Worm (Caenorhabditis elegans) whole organism, L1 larva: ENCODE measurements around the gene dhps-1.

ENCODE experiments used
- C04F5.9 ChIP-seq: sonication (generic microtip); optimal IDR thresholded peaks from 2 replicates; lab custom pipeline; 2016; ENCODE audit warnings: missing genetic modification characterization, missing compliant biosample characterization
- C16A3.4 ChIP-seq: fragments of 150-350 bp; optimal IDR thresholded peaks from 2 replicates; lab custom pipeline; 2014; ENCODE audit warnings: missing biosample characterization, missing genetic modification characterization
- alr-1 ChIP-seq: fragments of 200-800 bp; sonication (Bioruptor generic); optimal IDR thresholded peaks from 2 replicates; lab custom pipeline; 2018; ENCODE audit warnings: borderline replicate concordance, mild to moderate bottlenecking, missing genetic modification characterization, missing compliant biosample characterization
- aly-2 ChIP-seq: fragments of 150-350 bp; optimal IDR thresholded peaks from 2 replicates; lab custom pipeline; 2014; ENCODE audit warnings: missing biosample characterization, missing genetic modification characterization
- ama-1 ChIP-seq: fragments of 150-350 bp; optimal IDR thresholded peaks from 2 replicates; lab custom pipeline; 2014
- ceh-63 ChIP-seq: fragments of 200-800 bp; sonication (Bioruptor generic); optimal IDR thresholded peaks from 2 replicates; lab custom pipeline; 2018; ENCODE audit warnings: mild to moderate bottlenecking, missing genetic modification characterization, missing compliant biosample characterization
- ceh-8 ChIP-seq: fragments of 200-800 bp; sonication (Bioruptor generic); optimal IDR thresholded peaks from 2 replicates; lab custom pipeline; 2018; ENCODE audit warnings: mild to moderate bottlenecking, missing genetic modification characterization, moderate library complexity, missing compliant biosample characterization
- ceh-82 ChIP-seq, 3 experiments: fragments of 150-350 bp in 1 of 3; sonication (generic microtip) in 2 of 3; optimal IDR thresholded peaks; 2 replicates each; lab custom pipeline; 2014 to 2017; ENCODE audit warnings: missing biosample characterization in 3 of 3, missing genetic modification characterization in 3 of 3
- ces-1 ChIP-seq: fragments of 150-350 bp; optimal IDR thresholded peaks from 2 replicates; lab custom pipeline; 2014; ENCODE audit warnings: missing biosample characterization, missing genetic modification reagents, missing genetic modification characterization
- dpl-1 ChIP-seq, 3 experiments: fragments of 150-350 bp in 2 of 3; sonication (generic microtip) in 1 of 3; optimal IDR thresholded peaks; 2 replicates each; lab custom pipeline; 2014 to 2017; ENCODE audit warnings: missing biosample characterization in 3 of 3, missing genetic modification characterization in 3 of 3, missing genetic modification reagents in 3 of 3
- dsc-1 ChIP-seq: sonication (generic microtip); optimal IDR thresholded peaks from 2 replicates; lab custom pipeline; 2016; ENCODE audit warnings: mild to moderate bottlenecking, missing genetic modification characterization, missing compliant biosample characterization
- efl-1 ChIP-seq, 4 experiments: fragments of 150-350 bp; optimal IDR thresholded peaks in 3 of 4; peaks in 1 of 4; 1 replicate in 1 of 4; 2 replicates in 3 of 4; lab custom pipeline; 2014; ENCODE audit warnings: missing biosample characterization in 2 of 4, missing genetic modification characterization in 2 of 4, missing genetic modification reagents in 2 of 4
- egl-27 ChIP-seq, 2 experiments: fragments of 150-350 bp in 1 of 2; sonication (generic microtip); optimal IDR thresholded peaks; 3 replicates each; lab custom pipeline; 2017 to 2018; ENCODE audit warnings: missing biosample characterization in 2 of 2, missing genetic modification characterization in 2 of 2, missing genetic modification reagents in 2 of 2
- elt-2 ChIP-seq: sonication (generic microtip); optimal IDR thresholded peaks from 2 replicates; lab custom pipeline; 2016; ENCODE audit warnings: missing genetic modification characterization, mild to moderate bottlenecking, inconsistent platforms, missing compliant biosample characterization, missing genetic modification reagents
- fkh-10 ChIP-seq: sonication (generic microtip); optimal IDR thresholded peaks from 2 replicates; lab custom pipeline; 2017; ENCODE audit warnings: missing biosample characterization, missing genetic modification reagents, missing genetic modification characterization
- fkh-4 ChIP-seq: sonication (generic microtip); optimal IDR thresholded peaks from 2 replicates; lab custom pipeline; 2016; ENCODE audit warnings: missing compliant biosample characterization, missing genetic modification characterization, borderline replicate concordance
- fkh-8 ChIP-seq: sonication (generic microtip); optimal IDR thresholded peaks from 2 replicates; lab custom pipeline; 2016; ENCODE audit warnings: mild to moderate bottlenecking, missing genetic modification characterization, missing compliant biosample characterization
- fos-1 ChIP-seq: fragments of 150-350 bp; optimal IDR thresholded peaks from 2 replicates; lab custom pipeline; 2014; ENCODE audit warnings: missing biosample characterization, missing genetic modification characterization
- hlh-4 ChIP-seq: sonication (generic microtip); optimal IDR thresholded peaks from 2 replicates; lab custom pipeline; 2016; ENCODE audit warnings: mild to moderate bottlenecking, missing genetic modification characterization, missing compliant biosample characterization
- hpl-2 ChIP-seq: fragments of 150-350 bp; optimal IDR thresholded peaks from 2 replicates; lab custom pipeline; 2014; ENCODE audit warnings: missing biosample characterization, missing genetic modification reagents, missing genetic modification characterization
- lin-13 ChIP-seq: fragments of 150-350 bp; optimal IDR thresholded peaks from 2 replicates; lab custom pipeline; 2014; ENCODE audit warnings: missing biosample characterization, missing genetic modification reagents, missing genetic modification characterization
- lin-14 ChIP-seq: fragments of 200-800 bp; sonication (Bioruptor generic); optimal IDR thresholded peaks from 2 replicates; lab custom pipeline; 2018; ENCODE audit warnings: mild to moderate bottlenecking, missing genetic modification characterization, moderate library complexity, missing compliant biosample characterization
- lin-15B ChIP-seq: fragments of 150-350 bp; sonication (generic microtip); optimal IDR thresholded peaks from 3 replicates; lab custom pipeline; 2014; ENCODE audit warnings: missing biosample characterization, missing genetic modification characterization
- lin-39 ChIP-seq: fragments of 150-350 bp; optimal IDR thresholded peaks from 2 replicates; lab custom pipeline; 2014; ENCODE audit warnings: missing biosample characterization, missing genetic modification reagents, missing genetic modification characterization
- lir-3 ChIP-seq: sonication (generic microtip); optimal IDR thresholded peaks from 2 replicates; lab custom pipeline; 2016; ENCODE audit warnings: mild to moderate bottlenecking, missing genetic modification characterization, moderate library complexity, missing compliant biosample characterization; ENCODE audit not compliant: poor library complexity
- lsy-2 ChIP-seq, 2 experiments: fragments of 150-350 bp; optimal IDR thresholded peaks; 2 replicates each; lab custom pipeline; 2014; ENCODE audit warnings: missing biosample characterization in 2 of 2, missing genetic modification characterization in 2 of 2
- mab-9 ChIP-seq: fragments of 200-800 bp; sonication (Bioruptor generic); IDR thresholded peaks from 2 replicates; pipeline ENCODE4 v1.3.6; 2022; ENCODE audit warnings: missing genetic modification reagents, missing genetic modification characterization, missing compliant biosample characterization
- mdl-1 ChIP-seq, 2 experiments: fragments of 150-350 bp; optimal IDR thresholded peaks; 2 replicates each; lab custom pipeline; 2014 to 2017; ENCODE audit warnings: missing biosample characterization in 2 of 2, missing genetic modification characterization in 2 of 2, inconsistent platforms in 1 of 2
- mef-2 ChIP-seq: fragments of 150-350 bp; optimal IDR thresholded peaks from 2 replicates; lab custom pipeline; 2014; ENCODE audit warnings: missing biosample characterization, missing genetic modification characterization
- nhr-11 ChIP-seq: fragments of 150-350 bp; optimal IDR thresholded peaks from 2 replicates; lab custom pipeline; 2014; ENCODE audit warnings: missing biosample characterization, missing genetic modification characterization
- nhr-237 ChIP-seq: fragments of 150-350 bp; optimal IDR thresholded peaks from 2 replicates; lab custom pipeline; 2014; ENCODE audit warnings: missing biosample characterization, missing genetic modification characterization
- nhr-47 ChIP-seq: sonication (generic microtip); optimal IDR thresholded peaks from 2 replicates; lab custom pipeline; 2016; ENCODE audit warnings: mild to moderate bottlenecking, missing genetic modification characterization, moderate library complexity, missing compliant biosample characterization
- nhr-71 ChIP-seq: sonication (generic microtip); optimal IDR thresholded peaks from 2 replicates; lab custom pipeline; 2016; ENCODE audit warnings: mild to moderate bottlenecking, missing genetic modification characterization, moderate library complexity, missing compliant biosample characterization
- nhr-84 ChIP-seq: sonication (generic microtip); optimal IDR thresholded peaks from 2 replicates; lab custom pipeline; 2017; ENCODE audit warnings: missing biosample characterization, missing genetic modification characterization
- nhr-90 ChIP-seq: sonication (generic microtip); optimal IDR thresholded peaks from 2 replicates; lab custom pipeline; 2016; ENCODE audit warnings: mild to moderate bottlenecking, missing genetic modification characterization, missing compliant biosample characterization; ENCODE audit not compliant: poor library complexity
- pag-3 ChIP-seq: sonication (generic microtip); optimal IDR thresholded peaks from 2 replicates; lab custom pipeline; 2017; ENCODE audit warnings: missing genetic modification characterization, mild to moderate bottlenecking, missing compliant biosample characterization, antibody characterized with exemption, borderline replicate concordance; ENCODE audit not compliant: insufficient read depth
- pax-3 ChIP-seq: fragments of 200-800 bp; sonication (Bioruptor generic); optimal IDR thresholded peaks from 2 replicates; lab custom pipeline; 2018; ENCODE audit warnings: mild to moderate bottlenecking, missing genetic modification characterization, moderate library complexity, missing compliant biosample characterization
- pqm-1 ChIP-seq: sonication (generic microtip); optimal IDR thresholded peaks from 3 replicates; lab custom pipeline; 2017; ENCODE audit warnings: missing biosample characterization, missing genetic modification characterization
- snpc-4 ChIP-seq: fragments of 150-350 bp; optimal IDR thresholded peaks from 2 replicates; lab custom pipeline; 2014; ENCODE audit warnings: missing biosample characterization, missing genetic modification characterization
- snu-23 ChIP-seq: sonication (generic microtip); optimal IDR thresholded peaks from 2 replicates; lab custom pipeline; 2016; ENCODE audit warnings: missing genetic modification characterization, missing compliant biosample characterization
- sox-4 ChIP-seq: sonication (generic microtip); optimal IDR thresholded peaks from 2 replicates; lab custom pipeline; 2016; ENCODE audit warnings: missing genetic modification characterization, missing compliant biosample characterization
- sptf-1 ChIP-seq: fragments of 150-350 bp; optimal IDR thresholded peaks from 2 replicates; lab custom pipeline; 2014; ENCODE audit warnings: missing biosample characterization, missing genetic modification characterization
- sup-37 ChIP-seq: fragments of 200-800 bp; sonication (Bioruptor generic); optimal IDR thresholded peaks from 2 replicates; lab custom pipeline; 2018; ENCODE audit warnings: mild to moderate bottlenecking, missing genetic modification characterization, missing compliant biosample characterization
- tbx-2 ChIP-seq: sonication (generic microtip); optimal IDR thresholded peaks from 2 replicates; lab custom pipeline; 2016; ENCODE audit warnings: missing genetic modification characterization, missing compliant biosample characterization
- tlp-1 ChIP-seq: fragments of 150-350 bp; optimal IDR thresholded peaks from 2 replicates; lab custom pipeline; 2014; ENCODE audit warnings: missing biosample characterization, missing genetic modification characterization
- unc-130 ChIP-seq: fragments of 150-350 bp; optimal IDR thresholded peaks from 2 replicates; lab custom pipeline; 2017; ENCODE audit warnings: missing biosample characterization, missing genetic modification characterization, inconsistent platforms
- vab-15 ChIP-seq: sonication (generic microtip); optimal IDR thresholded peaks from 2 replicates; lab custom pipeline; 2017; ENCODE audit warnings: missing genotype, mild to moderate bottlenecking, missing genetic modification characterization, missing compliant biosample characterization
- xbp-1 ChIP-seq: sonication (generic microtip); optimal IDR thresholded peaks from 2 replicates; lab custom pipeline; 2016; ENCODE audit warnings: missing genetic modification characterization, missing compliant biosample characterization
- zag-1 ChIP-seq: fragments of 150-350 bp; optimal IDR thresholded peaks from 2 replicates; lab custom pipeline; 2014; ENCODE audit warnings: missing biosample characterization, missing genetic modification characterization
- zip-4 ChIP-seq: fragments of 200-800 bp; sonication (Bioruptor generic); optimal IDR thresholded peaks from 2 replicates; lab custom pipeline; 2018; ENCODE audit warnings: mild to moderate bottlenecking, missing genetic modification characterization, moderate library complexity, missing compliant biosample characterization
- ztf-11 ChIP-seq, 2 experiments: sonication (generic microtip); optimal IDR thresholded peaks; 2 replicates each; lab custom pipeline; 2016 to 2017; ENCODE audit warnings: missing genetic modification characterization in 2 of 2, missing biosample characterization in 1 of 2, missing compliant biosample characterization in 1 of 2
- ztf-4 ChIP-seq: fragments of 150-350 bp; optimal IDR thresholded peaks from 2 replicates; lab custom pipeline; 2014; ENCODE audit warnings: missing biosample characterization, missing genetic modification characterization

The dhps-1 gene

DNA sequence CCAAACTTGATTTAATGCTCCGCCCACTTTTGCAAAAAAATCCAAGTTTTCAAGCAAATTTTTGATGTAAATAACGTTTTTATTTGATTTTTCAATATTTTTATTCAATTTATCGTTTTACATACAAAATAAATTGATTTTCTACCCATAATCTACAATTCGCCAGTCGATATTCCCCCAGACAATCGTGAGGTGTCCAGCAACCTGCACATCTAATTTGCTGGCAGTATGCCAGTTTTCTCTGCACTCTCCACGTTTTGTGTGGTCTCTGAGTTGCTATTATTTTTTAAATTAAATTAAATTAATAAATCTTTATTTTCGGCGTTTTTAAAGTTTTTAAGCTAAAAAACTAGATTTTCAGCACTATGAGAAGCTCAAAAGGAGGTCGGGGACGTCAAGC lies 12.7 kb upstream of the dhps-1 start (continued):
- TF ChIP-seq nhr-237 (peak; percentile 57), alr-1 (no peak), mdl-1 (tag; optimal IDR thresholded peaks at IDR 0.05; lab: Kevin White, UChicago) (peak in 1 of 2 experiments; percentile 80), ceh-82 (tag; optimal IDR thresholded peaks at IDR 0.05; lab: Kevin White, UChicago) (peak; percentile 88 to 92 (median 90)), ama-1 (lab: Kevin White, UChicago) (no peak), lin-13 (peak; percentile 86), hpl-2 (GFP tag; lab: Kevin White, UChicago) (no peak), C04F5.9 (tag; lab: Kevin White, UChicago) (peak; percentile 73), xbp-1 (tag; lab: Kevin White, UChicago) (peak; percentile 92), mef-2 (tag; lab: Kevin White, UChicago) (peak; percentile 29), mab-9 (peak; percentile 80), sptf-1 (no peak), ces-1 (GFP tag; lab: Kevin White, UChicago) (peak; percentile 77), unc-130 (peak; percentile 95), nhr-71 (tag; lab: Kevin White, UChicago) (peak; percentile 94), hlh-4 (peak; percentile 61), snu-23 (GFP tag; lab: Kevin White, UChicago) (peak; percentile 90), lin-39 (tag; lab: Kevin White, UChicago) (peak; percentile 45), snpc-4 (no peak), pag-3 (no peak), aly-2 (no peak), fkh-4 (tag; lab: Kevin White, UChicago) (peak; percentile 53), zip-4 (GFP tag; lab: Kevin White, UChicago) (peak; percentile 67), nhr-84 (tag; lab: Kevin White, UChicago) (no peak), tbx-2 (tag; lab: Kevin White, UChicago) (peak; percentile 89), dsc-1 (peak; percentile 84), fos-1 (tag; lab: Kevin White, UChicago) (peak; percentile 66), pax-3 (peak; percentile 87), vab-15 (tag; lab: Kevin White, UChicago) (peak; percentile 77), dpl-1 (GFP tag; optimal IDR thresholded peaks at IDR 0.05; lab: Kevin White, UChicago) (peak; percentile 68 to 79 (median 79)), C16A3.4 (peak; percentile 81), sox-4 (tag; lab: Kevin White, UChicago) (peak; percentile 86), lsy-2 (tag; optimal IDR thresholded peaks at IDR 0.05; lab: Kevin White, UChicago) (peak; percentile 93 to 94), zag-1 (no peak), ztf-11 (tag; optimal IDR thresholded peaks at IDR 0.05; lab: Kevin White, UChicago) (peak in 1 of 2 experiments; percentile 87), sup-37 (GFP tag; lab: Kevin White, UChicago) (no peak), ceh-63 (GFP tag; lab: Kevin White, UChicago) (no peak), egl-27 (tag; optimal IDR thresholded peaks at IDR 0.05; lab: Kevin White, UChicago) (no peak), pqm-1 (tag; lab: Kevin White, UChicago) (no peak), elt-2 (tag; lab: Kevin White, UChicago) (peak; percentile 75), nhr-11 (tag; lab: Kevin White, UChicago) (peak; percentile 90), fkh-8 (tag; lab: Kevin White, UChicago) (peak; percentile 96), fkh-10 (GFP tag; lab: Kevin White, UChicago) (peak; percentile 80), lin-15B (tag; lab: Kevin White, UChicago) (peak; percentile 87), nhr-90 (tag; lab: Kevin White, UChicago) (peak; percentile 95), tlp-1 (no peak), efl-1 (optimal IDR thresholded peaks at IDR 0.05; lab: Kevin White, UChicago) (peak; percentile 83 to 90), efl-1 (GFP tag; optimal IDR thresholded peaks at IDR 0.05 in 1 of 2; lab: Kevin White, UChicago) (peak; percentile 69 to 97), ztf-4 (tag; lab: Kevin White, UChicago) (peak; percentile 78), lin-14 (GFP tag; lab: Kevin White, UChicago) (peak; percentile 95), ceh-8 (peak; percentile 90), nhr-47 (peak; percentile 94), lir-3 (tag; lab: Kevin White, UChicago) (no peak)
